Worm (Caenorhabditis elegans) whole organism, L2 larva: Measurements from ENCODE around the gene cyn-11.

Experiments used
- Y55F3AM.14 ChIP-seq: fragments of 200-800 bp; sonication (Bioruptor generic); optimal IDR thresholded peaks from 2 replicates; lab custom pipeline; 2018; ENCODE audit warnings: mild to moderate bottlenecking, missing genetic modification characterization, missing compliant biosample characterization
- aly-2 ChIP-seq: fragments of 150-350 bp; optimal IDR thresholded peaks from 2 replicates; lab custom pipeline; 2014; ENCODE audit warnings: missing biosample characterization, missing genetic modification characterization
- dmd-4 ChIP-seq: sonication (generic microtip); optimal IDR thresholded peaks from 2 replicates; lab custom pipeline; 2017; ENCODE audit warnings: missing biosample characterization, missing genetic modification characterization
- elt-3 ChIP-seq: sonication (generic microtip); optimal IDR thresholded peaks from 2 replicates; lab custom pipeline; 2017; ENCODE audit warnings: missing biosample characterization, missing genetic modification characterization
- gmeb-1 ChIP-seq: fragments of 150-350 bp; optimal IDR thresholded peaks from 2 replicates; lab custom pipeline; 2014; ENCODE audit warnings: missing biosample characterization, missing genetic modification characterization
- lin-13 ChIP-seq: fragments of 150-350 bp; optimal IDR thresholded peaks from 2 replicates; lab custom pipeline; 2014; ENCODE audit warnings: missing biosample characterization, missing genetic modification reagents, missing genetic modification characterization
- nhr-11 ChIP-seq: fragments of 150-350 bp; optimal IDR thresholded peaks from 2 replicates; lab custom pipeline; 2014; ENCODE audit warnings: missing biosample characterization, missing genetic modification characterization
- nhr-237 ChIP-seq: fragments of 150-350 bp; optimal IDR thresholded peaks from 2 replicates; lab custom pipeline; 2014; ENCODE audit warnings: missing biosample characterization, missing genetic modification characterization
- nhr-6 ChIP-seq: fragments of 150-350 bp; optimal IDR thresholded peaks from 2 replicates; lab custom pipeline; 2014; ENCODE audit warnings: missing biosample characterization, missing genetic modification characterization
- unc-62 ChIP-seq: fragments of 150-350 bp; optimal IDR thresholded peaks from 2 replicates; lab custom pipeline; 2014; ENCODE audit warnings: missing biosample characterization, missing genetic modification reagents, missing genetic modification characterization

DNA sequence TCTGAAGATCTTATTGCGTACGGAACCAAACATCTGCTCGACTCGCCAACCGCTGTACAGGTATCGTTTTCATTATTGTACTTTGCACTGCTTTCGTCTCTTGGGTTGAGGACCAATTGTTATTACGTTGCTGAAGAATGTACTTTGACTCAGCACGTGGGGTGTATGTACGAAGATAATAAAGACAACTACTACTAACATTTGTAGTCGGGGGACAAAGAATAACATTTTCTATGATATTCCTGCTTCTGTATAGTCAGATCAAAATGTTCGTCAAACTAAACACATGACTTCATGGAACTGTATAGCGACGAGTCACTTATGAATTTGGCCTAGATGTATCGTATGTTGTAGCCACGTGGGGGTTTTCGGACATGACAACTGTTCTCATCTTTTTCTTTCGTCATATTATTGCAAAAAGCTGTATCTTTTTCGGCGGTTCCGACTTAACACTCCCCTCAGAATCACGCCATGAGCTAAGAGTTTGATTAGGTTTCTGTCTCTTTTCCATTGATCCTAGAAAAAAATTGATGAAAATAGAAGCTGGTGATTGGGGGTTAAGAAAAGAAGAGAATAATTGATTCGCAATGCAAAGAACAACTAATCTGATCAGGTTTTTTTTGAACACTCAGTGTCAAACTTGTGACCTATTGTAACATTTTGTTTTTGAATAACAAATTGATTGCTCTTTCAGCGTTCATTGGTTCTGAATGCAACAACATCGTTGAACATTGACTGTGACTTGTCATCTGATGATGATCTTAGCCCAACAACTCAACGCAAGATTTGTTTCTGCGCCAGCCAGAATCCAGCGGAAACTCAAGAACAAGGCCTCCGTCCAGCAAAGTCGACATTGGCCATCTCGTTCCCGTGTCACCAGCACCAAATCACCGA, 28.7 kb upstream of the cyn-11 start:
- no peak for TF ChIP-seq nhr-237 (tag; lab: Kevin White, UChicago)
- TF ChIP-seq nhr-6 = no peak
- no peak for TF ChIP-seq unc-62 (GFP tag; lab: Kevin White, UChicago)
- no peak for TF ChIP-seq elt-3 (tag; lab: Kevin White, UChicago)
- TF ChIP-seq lin-13 (GFP tag; lab: Kevin White, UChicago) = no peak
- TF ChIP-seq Y55F3AM.14 (GFP tag; lab: Kevin White, UChicago) = no peak
- TF ChIP-seq gmeb-1 (tag; lab: Kevin White, UChicago) = no peak
- no peak for TF ChIP-seq aly-2 (tag; lab: Kevin White, UChicago)
- no peak for TF ChIP-seq dmd-4 (tag; lab: Kevin White, UChicago)
- TF ChIP-seq nhr-11 = no peak
